Worm (Caenorhabditis elegans) whole organism, L4/young adult: ENCODE data around the gene T15B7.8.

ENCODE experiments used
- W03F9.2 ChIP-seq: fragments of 150-350 bp; optimal IDR thresholded peaks from 2 replicates; lab custom pipeline; 2014; ENCODE audit warnings: missing biosample characterization, missing genetic modification characterization
- him-1 ChIP-seq: sonication (generic microtip); optimal IDR thresholded peaks from 2 replicates; lab custom pipeline; 2016; ENCODE audit warnings: missing genotype, missing genetic modification reagents, missing genetic modification characterization, missing compliant biosample characterization

ce11 chrV:6854711-6855110, 33.1 kb downstream of the T15B7.8 start, which contains the start of gene gpa-10:
- TF ChIP-seq him-1 (tag; lab: Kevin White, UChicago) = no peak
- no peak for TF ChIP-seq W03F9.2 (tag; lab: Kevin White, UChicago)
